Fruit fly (Drosophila melanogaster) whole organism, prepupa: ENCODE data around the gene Hel25E.

Source experiments
- Blimp-1 ChIP-seq: fragments of 200-800 bp; sonication (Bioruptor generic); optimal IDR thresholded peaks from 3 replicates; lab custom pipeline; 2017; ENCODE audit warnings: missing biosample characterization, missing genetic modification characterization, mild to moderate bottlenecking, moderate library complexity, missing genetic modification reagents
- CG10631 ChIP-seq: fragments of 200-800 bp; sonication (Bioruptor generic); optimal IDR thresholded peaks from 2 replicates; lab custom pipeline; 2016; ENCODE audit warnings: missing biosample characterization, missing genetic modification characterization
- CG10669 ChIP-seq: fragments of 200-800 bp; sonication (Bioruptor generic); optimal IDR thresholded peaks from 3 replicates; lab custom pipeline; 2018; ENCODE audit warnings: missing biosample characterization, mild to moderate bottlenecking, missing genetic modification characterization, moderate library complexity
- CG11294 ChIP-seq: fragments of 200-800 bp; sonication (Bioruptor generic); IDR thresholded peaks from 2 replicates; pipeline ENCODE4 v1.3.6; 2022; ENCODE audit warnings: missing biosample characterization, missing genetic modification characterization
- CG11762 ChIP-seq: fragments of 200-800 bp; sonication (Bioruptor generic); optimal IDR thresholded peaks from 3 replicates; lab custom pipeline; 2016; ENCODE audit warnings: missing biosample characterization, missing genetic modification characterization; ENCODE audit not compliant: insufficient read depth
- CG3032 ChIP-seq: fragments of 200-800 bp; optimal IDR thresholded peaks from 2 replicates; lab custom pipeline; 2019; ENCODE audit warnings: missing biosample characterization, mild to moderate bottlenecking, missing genetic modification characterization, moderate library complexity
- CG31627 ChIP-seq: fragments of 200-800 bp; sonication (Bioruptor generic); optimal IDR thresholded peaks from 3 replicates; lab custom pipeline; 2016; ENCODE audit warnings: missing biosample characterization, missing genetic modification characterization
- CG34406 ChIP-seq: fragments of 200-800 bp; sonication (Bioruptor generic); optimal IDR thresholded peaks from 3 replicates; lab custom pipeline; 2016; ENCODE audit warnings: missing biosample characterization, missing genetic modification characterization
- CG4318 ChIP-seq: fragments of 200-800 bp; sonication (Bioruptor generic); optimal IDR thresholded peaks from 3 replicates; lab custom pipeline; 2017; ENCODE audit warnings: missing biosample characterization, mild to moderate bottlenecking, missing genetic modification characterization
- CG6163 ChIP-seq: fragments of 200-800 bp; sonication (Bioruptor generic); IDR thresholded peaks from 3 replicates; pipeline ENCODE4 v1.3.6; 2022; ENCODE audit warnings: missing biosample characterization, missing genetic modification characterization
- CG6276 ChIP-seq: fragments of 200-800 bp; sonication (Bioruptor generic); optimal IDR thresholded peaks from 2 replicates; lab custom pipeline; 2017; ENCODE audit warnings: missing biosample characterization, mild to moderate bottlenecking, missing genetic modification characterization
- CG6792 ChIP-seq: fragments of 200-800 bp; sonication (Bioruptor generic); optimal IDR thresholded peaks from 3 replicates; lab custom pipeline; 2016; ENCODE audit warnings: missing biosample characterization, missing genetic modification characterization
- CG6808 ChIP-seq: fragments of 200-800 bp; sonication (Bioruptor generic); optimal IDR thresholded peaks from 3 replicates; lab custom pipeline; 2017; ENCODE audit warnings: missing biosample characterization, missing genetic modification characterization, mild to moderate bottlenecking, moderate library complexity, missing genetic modification reagents
- CG6854 ChIP-seq: fragments of 200-800 bp; sonication (Bioruptor generic); optimal IDR thresholded peaks from 2 replicates; lab custom pipeline; 2017; ENCODE audit warnings: missing biosample characterization, mild to moderate bottlenecking, missing genetic modification characterization
- CG7368 ChIP-seq: fragments of 200-800 bp; sonication (Bioruptor generic); optimal IDR thresholded peaks from 3 replicates; lab custom pipeline; 2016; ENCODE audit warnings: missing biosample characterization, missing genetic modification characterization
- CG8119 ChIP-seq: fragments of 200-800 bp; sonication (Bioruptor generic); IDR thresholded peaks from 3 replicates; pipeline ENCODE4 v1.3.6; 2022; ENCODE audit warnings: missing biosample characterization, missing genetic modification characterization
- CG8319 ChIP-seq: fragments of 200-800 bp; sonication (Bioruptor generic); optimal IDR thresholded peaks from 3 replicates; lab custom pipeline; 2016; ENCODE audit warnings: missing biosample characterization, missing genetic modification characterization
- CG8632 ChIP-seq: fragments of 200-800 bp; sonication (Bioruptor generic); optimal IDR thresholded peaks from 3 replicates; lab custom pipeline; 2016; ENCODE audit warnings: missing biosample characterization, missing genetic modification characterization
- CG9139 ChIP-seq: fragments of 200-800 bp; sonication (Bioruptor generic); optimal IDR thresholded peaks from 3 replicates; lab custom pipeline; 2017; ENCODE audit warnings: missing biosample characterization, mild to moderate bottlenecking, missing genetic modification characterization
- Ets21C ChIP-seq: fragments of 200-800 bp; sonication (Bioruptor generic); optimal IDR thresholded peaks from 3 replicates; lab custom pipeline; 2016; ENCODE audit warnings: missing biosample characterization, missing genetic modification characterization
- Ets96B ChIP-seq: fragments of 200-800 bp; optimal IDR thresholded peaks from 2 replicates; lab custom pipeline; 2019; ENCODE audit warnings: missing biosample characterization, mild to moderate bottlenecking, missing genetic modification characterization, moderate library complexity
- Gug ChIP-seq: fragments of 200-800 bp; sonication (Bioruptor generic); IDR thresholded peaks from 2 replicates; pipeline ENCODE4 v1.3.6; 2022; ENCODE audit warnings: missing biosample characterization, missing genetic modification characterization
- Hr38 ChIP-seq: sonication (Bioruptor generic); optimal IDR thresholded peaks from 2 replicates; lab custom pipeline; 2016; ENCODE audit warnings: missing biosample characterization, missing genetic modification characterization
- Hr39 ChIP-seq: fragments of 200-800 bp; sonication (Bioruptor generic); optimal IDR thresholded peaks from 2 replicates; lab custom pipeline; 2016; ENCODE audit warnings: missing biosample characterization, missing genetic modification characterization
- Hr4 ChIP-seq: fragments of 200-800 bp; sonication (Bioruptor generic); optimal IDR thresholded peaks from 3 replicates; lab custom pipeline; 2016; ENCODE audit warnings: missing biosample characterization, missing genetic modification characterization
- Met ChIP-seq: fragments of 200-800 bp; sonication (Bioruptor generic); optimal IDR thresholded peaks from 3 replicates; lab custom pipeline; 2016; ENCODE audit warnings: missing biosample characterization, missing genetic modification characterization
- OdsH ChIP-seq: fragments of 200-800 bp; sonication (Bioruptor generic); optimal IDR thresholded peaks from 3 replicates; lab custom pipeline; 2016; ENCODE audit warnings: missing biosample characterization, missing genetic modification characterization
- Smox ChIP-seq: fragments of 200-800 bp; sonication (Bioruptor generic); optimal IDR thresholded peaks from 3 replicates; lab custom pipeline; 2016; ENCODE audit warnings: missing biosample characterization, missing genetic modification characterization
- Sox102F ChIP-seq: fragments of 200-800 bp; sonication (Bioruptor generic); optimal IDR thresholded peaks from 2 replicates; lab custom pipeline; 2016; ENCODE audit warnings: missing biosample characterization, mild to moderate bottlenecking, missing genetic modification characterization
- Sox14 ChIP-seq: fragments of 200-800 bp; sonication (Bioruptor generic); optimal IDR thresholded peaks from 3 replicates; lab custom pipeline; 2016; ENCODE audit warnings: missing biosample characterization, missing genetic modification characterization
- Sox15 ChIP-seq: fragments of 200-800 bp; sonication (Bioruptor generic); optimal IDR thresholded peaks from 3 replicates; lab custom pipeline; 2016; ENCODE audit warnings: missing biosample characterization, missing genetic modification characterization
- achi ChIP-seq: fragments of 200-800 bp; sonication (Bioruptor generic); optimal IDR thresholded peaks from 3 replicates; lab custom pipeline; 2016; ENCODE audit warnings: missing biosample characterization, missing genetic modification characterization
- acj6 ChIP-seq: fragments of 200-800 bp; sonication (Bioruptor generic); optimal IDR thresholded peaks from 3 replicates; lab custom pipeline; 2016; ENCODE audit warnings: missing biosample characterization, missing genetic modification characterization
- cyc ChIP-seq: fragments of 200-800 bp; sonication (Bioruptor generic); optimal IDR thresholded peaks from 3 replicates; lab custom pipeline; 2016; ENCODE audit warnings: missing biosample characterization, missing genetic modification characterization
- dac ChIP-seq: fragments of 200-800 bp; sonication (Bioruptor generic); optimal IDR thresholded peaks from 2 replicates; lab custom pipeline; 2017; ENCODE audit warnings: missing biosample characterization, mild to moderate bottlenecking, missing genetic modification characterization
- eg ChIP-seq: fragments of 200-800 bp; sonication (Bioruptor generic); IDR thresholded peaks from 3 replicates; pipeline ENCODE4 v1.3.6; 2022; ENCODE audit warnings: missing biosample characterization, missing genetic modification characterization
- esn ChIP-seq: fragments of 200-800 bp; sonication (Bioruptor generic); optimal IDR thresholded peaks from 2 replicates; lab custom pipeline; 2016; ENCODE audit warnings: missing biosample characterization, mild to moderate bottlenecking, missing genetic modification characterization, moderate library complexity
- fkh ChIP-seq: fragments of 200-800 bp; sonication (Bioruptor generic); optimal IDR thresholded peaks from 3 replicates; lab custom pipeline; 2017; ENCODE audit warnings: missing biosample characterization, mild to moderate bottlenecking, missing genetic modification characterization, moderate library complexity
- lz ChIP-seq: fragments of 200-800 bp; sonication (Bioruptor generic); optimal IDR thresholded peaks from 3 replicates; lab custom pipeline; 2016; ENCODE audit warnings: missing biosample characterization, missing genetic modification characterization
- net ChIP-seq: fragments of 200-800 bp; sonication (Bioruptor generic); optimal IDR thresholded peaks from 3 replicates; lab custom pipeline; 2016; ENCODE audit warnings: missing biosample characterization, missing genetic modification characterization
- salr ChIP-seq, 2 experiments: fragments of 200-800 bp; sonication (Bioruptor generic); optimal IDR thresholded peaks; 3 replicates each; lab custom pipeline; 2016 to 2018; ENCODE audit warnings: missing biosample characterization in 2 of 2, missing genetic modification characterization in 2 of 2, mild to moderate bottlenecking in 1 of 2
- spab ChIP-seq: fragments of 200-800 bp; sonication (Bioruptor generic); optimal IDR thresholded peaks from 2 replicates; lab custom pipeline; 2017; ENCODE audit warnings: missing biosample characterization, mild to moderate bottlenecking, missing genetic modification characterization, missing genetic modification reagents
- ss ChIP-seq, 2 experiments: fragments of 200-800 bp; sonication (Bioruptor generic); optimal IDR thresholded peaks; 2 replicates in 1 of 2; 3 replicates in 1 of 2; lab custom pipeline; 2017 to 2018; ENCODE audit warnings: mild to moderate bottlenecking in 2 of 2, missing biosample characterization in 2 of 2, missing genetic modification characterization in 2 of 2, moderate library complexity in 1 of 2
- svp ChIP-seq: fragments of 200-800 bp; sonication (Bioruptor generic); peaks from one replicate; lab custom pipeline; 2016; ENCODE audit warnings: missing biosample characterization, missing genetic modification characterization
- topi ChIP-seq: fragments of 200-800 bp; sonication (Bioruptor generic); optimal IDR thresholded peaks from 3 replicates; lab custom pipeline; 2016; ENCODE audit warnings: missing biosample characterization, missing genetic modification characterization
- vri ChIP-seq: fragments of 200-800 bp; sonication (Bioruptor generic); optimal IDR thresholded peaks from 3 replicates; lab custom pipeline; 2016; ENCODE audit warnings: missing biosample characterization, mild to moderate bottlenecking, missing genetic modification characterization

Gene Hel25E

DNA sequence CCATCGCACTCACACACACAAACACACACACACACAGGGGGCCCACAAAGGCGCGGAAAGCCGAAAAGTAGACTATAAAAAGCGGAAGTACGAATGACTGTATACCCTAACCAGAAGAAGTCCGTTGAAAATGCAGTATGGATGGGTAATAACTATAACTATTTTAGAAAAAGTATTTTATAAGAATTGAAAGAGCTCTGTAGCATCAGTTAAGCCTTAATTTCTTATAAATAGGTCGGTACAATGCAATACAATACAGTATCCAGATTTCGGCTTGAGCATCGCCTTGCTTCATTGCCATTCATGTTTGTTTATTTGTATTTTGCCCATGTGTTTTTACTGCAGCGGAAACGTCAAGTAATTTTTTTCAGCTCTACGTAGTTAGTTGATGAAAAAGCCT lies 27.4 kb upstream of the Hel25E start (continued):
- TF ChIP-seq vri (GFP tag; lab: Kevin White, UChicago) (no peak), spab (GFP tag; lab: Kevin White, UChicago) (peak; percentile 13), dac (no peak), lz (peak; percentile 40), Sox15 (GFP tag; lab: Kevin White, UChicago) (no peak), CG34406 (GFP tag; lab: Kevin White, UChicago) (peak; percentile 12), Hr4 (GFP tag; lab: Kevin White, UChicago) (peak; percentile 54), CG31627 (GFP tag; lab: Kevin White, UChicago) (peak; percentile 56), Sox102F (GFP tag; lab: Kevin White, UChicago) (peak; percentile 39), CG7368 (GFP tag; lab: Kevin White, UChicago) (peak; percentile 21), CG6792 (GFP tag; lab: Kevin White, UChicago) (peak; percentile 25), Blimp-1 (GFP tag; lab: Kevin White, UChicago) (no peak), salr (GFP tag; optimal IDR thresholded peaks at IDR 0.05; lab: Kevin White, UChicago) (peak in 1 of 2 experiments; percentile 26), CG10669 (GFP tag; lab: Kevin White, UChicago) (peak; percentile 42), net (GFP tag; lab: Kevin White, UChicago) (no peak), Sox14 (GFP tag; lab: Kevin White, UChicago) (peak; percentile 43), Ets21C (GFP tag; lab: Kevin White, UChicago) (peak; percentile 15), topi (GFP tag; lab: Kevin White, UChicago) (peak; percentile 25), CG9139 (GFP tag; lab: Kevin White, UChicago) (peak; percentile 28), CG3032 (tag; lab: Kevin White, UChicago) (no peak), CG8119 (GFP tag; lab: Robert Waterston, UW) (peak; percentile 60; the same call in 2 of the 3 replicates), CG6854 (GFP tag; lab: Kevin White, UChicago) (no peak), svp (GFP tag; lab: Kevin White, UChicago) (peak; percentile 69), Met (GFP tag; lab: Kevin White, UChicago) (peak; percentile 40), CG6808 (GFP tag; lab: Kevin White, UChicago) (peak; percentile 11), CG11294 (GFP tag; lab: Robert Waterston, UW) (no peak), CG4318 (GFP tag; lab: Kevin White, UChicago) (peak; percentile 33), CG6163 (GFP tag; lab: Robert Waterston, UW) (peak; percentile 55; the same call in 2 of the 3 replicates), Hr39 (peak; percentile 56), Smox (peak; percentile 37), Gug (GFP tag; lab: Robert Waterston, UW) (0 out of 2 replicates have a peak, but pooled peaks have one; percentile 34), acj6 (GFP tag; lab: Kevin White, UChicago) (peak; percentile 57), CG6276 (no peak)

DNA sequence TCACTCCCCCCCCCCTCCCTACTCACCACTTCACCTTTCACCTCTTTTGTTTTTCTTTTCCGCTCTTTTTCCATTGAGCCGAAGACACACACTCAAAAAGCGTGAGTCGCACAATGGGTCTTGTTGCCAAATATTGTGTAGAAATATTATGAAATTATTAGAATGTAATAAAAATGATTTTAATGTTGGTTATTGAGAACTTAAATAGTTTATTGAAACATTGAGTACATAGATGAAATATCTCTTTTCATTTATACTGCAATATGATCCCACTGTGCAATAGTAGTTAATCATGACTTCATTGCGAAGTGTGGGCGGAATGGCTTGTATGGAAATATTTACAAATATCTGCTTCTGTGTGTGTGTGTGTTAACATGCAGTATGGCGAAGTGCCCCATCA lies 25.0 kb upstream of the Hel25E start:
- TF ChIP-seq CG8319 (no peak), Gug (GFP tag; lab: Robert Waterston, UW) (peak; percentile 77), Sox14 (GFP tag; lab: Kevin White, UChicago) (peak; percentile 12), spab (GFP tag; lab: Kevin White, UChicago) (peak; percentile 44), CG3032 (tag; lab: Kevin White, UChicago) (no peak), CG8632 (GFP tag; lab: Kevin White, UChicago) (peak; percentile 42), CG31627 (GFP tag; lab: Kevin White, UChicago) (no peak), svp (GFP tag; lab: Kevin White, UChicago) (peak; percentile 36), CG8119 (GFP tag; lab: Robert Waterston, UW) (peak; percentile 88), salr (GFP tag; optimal IDR thresholded peaks at IDR 0.05; lab: Kevin White, UChicago) (peak; percentile 12 to 48), OdsH (GFP tag; lab: Kevin White, UChicago) (peak; percentile 46), Met (GFP tag; lab: Kevin White, UChicago) (no peak), achi (peak; percentile 37), Smox (no peak), CG10669 (GFP tag; lab: Kevin White, UChicago) (peak; percentile 58), Blimp-1 (GFP tag; lab: Kevin White, UChicago) (no peak), esn (GFP tag; lab: Kevin White, UChicago) (no peak), net (GFP tag; lab: Kevin White, UChicago) (peak; percentile 15), Hr38 (GFP tag; lab: Kevin White, UChicago) (no peak), Ets96B (tag; lab: Kevin White, UChicago) (peak; percentile 68), cyc (GFP tag; lab: Kevin White, UChicago) (no peak), CG6808 (GFP tag; lab: Kevin White, UChicago) (peak; percentile 8), CG10631 (GFP tag; lab: Kevin White, UChicago) (peak; percentile 52), fkh (GFP tag; lab: Kevin White, UChicago) (no peak), topi (GFP tag; lab: Kevin White, UChicago) (peak; percentile 10), ss (GFP tag; optimal IDR thresholded peaks at IDR 0.05; lab: Kevin White, UChicago) (peak in 1 of 2 experiments; percentile 21), eg (GFP tag; lab: Robert Waterston, UW) (peak; percentile 91), CG11762 (GFP tag; lab: Kevin White, UChicago) (peak; percentile 4), vri (GFP tag; lab: Kevin White, UChicago) (no peak), Hr4 (GFP tag; lab: Kevin White, UChicago) (peak; percentile 58), Hr39 (no peak), CG6163 (GFP tag; lab: Robert Waterston, UW) (peak; percentile 86), Sox102F (GFP tag; lab: Kevin White, UChicago) (no peak), CG6276 (peak; percentile 50)
